Fruit fly (Drosophila melanogaster): Measurements from ENCODE around the gene CG8001.

The CG8001 gene

dm6 chr3L:1740129-1740975 lies 15.6 kb upstream of the CG8001 start (continued):
- TF ChIP-seq stwl (tag; optimal IDR thresholded peaks at IDR 0.05) (no peak), HLH54F (GFP tag; optimal IDR thresholded peaks at IDR 0.05) (peak; percentile 66), CG14965 (GFP tag; optimal IDR thresholded peaks at IDR 0.05; ENCODE audit: borderline replicate concordance) (no peak), CG11504 (tag; optimal IDR thresholded peaks at IDR 0.05) (no peak), CG2199 (GFP tag; IDR thresholded peaks at IDR 0.05) (no peak), sob (GFP tag; IDR thresholded peaks at IDR 0.05) (peak; percentile 77), btn (GFP tag; optimal IDR thresholded peaks at IDR 0.05) (no peak), NC2β (GFP tag; optimal IDR thresholded peaks at IDR 0.05) (no peak), emc (GFP tag; optimal IDR thresholded peaks at IDR 0.05) (no peak), Doc3 (GFP tag; IDR thresholded peaks at IDR 0.05; ENCODE audit: partially characterized antibody) (no peak), CG9215 (GFP tag; IDR thresholded peaks at IDR 0.05) (peak; percentile 52; the same call in 1 of the 2 replicates), nau (GFP tag; optimal IDR thresholded peaks at IDR 0.05) (no peak), CG6272 (GFP tag; IDR thresholded peaks at IDR 0.05) (peak; percentile 69), CG8478 (optimal IDR thresholded peaks at IDR 0.05) (no peak), Awh (GFP tag; IDR thresholded peaks at IDR 0.05) (peak; percentile 74), cato (GFP tag; optimal IDR thresholded peaks at IDR 0.05; ENCODE audit: borderline replicate concordance) (peak; percentile 27), CG3065 (GFP tag; optimal IDR thresholded peaks at IDR 0.05) (no peak), CG8359 (GFP tag; optimal IDR thresholded peaks at IDR 0.05; ENCODE audit: borderline replicate concordance) (no peak), CG31224 (GFP tag; IDR thresholded peaks at IDR 0.05) (peak; percentile 67), dan (GFP tag; IDR thresholded peaks at IDR 0.05) (no peak), CTCF (GFP tag; optimal IDR thresholded peaks at IDR 0.05) (no peak), corto (GFP tag; optimal IDR thresholded peaks at IDR 0.05) (no peak), otp (GFP tag; IDR thresholded peaks at IDR 0.05) (peak; percentile 54; the same call in 1 of the 3 replicates), CG17359 (tag; optimal IDR thresholded peaks at IDR 0.05) (peak; percentile 44), gro (GFP tag; optimal IDR thresholded peaks at IDR 0.05) (no peak), ara (GFP tag; IDR thresholded peaks at IDR 0.05) (no peak), grn (GFP tag; optimal IDR thresholded peaks at IDR 0.05) (no peak), CG1529 (GFP tag; optimal IDR thresholded peaks at IDR 0.05) (no peak), Bteb2 (GFP tag; optimal IDR thresholded peaks at IDR 0.05) (peak; percentile 65), ken (GFP tag; IDR thresholded peaks at IDR 0.05) (peak; percentile 53; the same call in 2 of the 3 replicates), Sin3A (optimal IDR thresholded peaks at IDR 0.05) (no peak), fd102C (GFP tag; optimal IDR thresholded peaks at IDR 0.05) (no peak), Gug (GFP tag; IDR thresholded peaks at IDR 0.05) (peak; percentile 62), CG18476 (GFP tag; optimal IDR thresholded peaks at IDR 0.05) (no peak), Ets97D (GFP tag; optimal IDR thresholded peaks at IDR 0.05) (peak; percentile 19), CG5180 (GFP tag; optimal IDR thresholded peaks at IDR 0.05) (no peak), CG17612 (GFP tag; IDR thresholded peaks at IDR 0.05) (0 out of 2 replicates have a peak, but pooled peaks have one; percentile 35), Pdp1 (GFP tag; optimal IDR thresholded peaks at IDR 0.05) (peak; percentile 6 to 78), Bdp1 (GFP tag; optimal IDR thresholded peaks at IDR 0.05) (no peak), pzg (GFP tag; optimal IDR thresholded peaks at IDR 0.05) (no peak), wdn (GFP tag; IDR thresholded peaks at IDR 0.05) (peak; percentile 66), D19B (GFP tag; optimal IDR thresholded peaks at IDR 0.05) (peak; percentile 17), lab (GFP tag; optimal IDR thresholded peaks at IDR 0.05) (no peak), CG2712 (tag; optimal IDR thresholded peaks at IDR 0.05) (peak; percentile 35), CG12299 (tag; optimal IDR thresholded peaks at IDR 0.05) (no peak), kni (GFP tag; optimal IDR thresholded peaks at IDR 0.05) (no peak), fru (optimal IDR thresholded peaks at IDR 0.05) (no peak), ewg (GFP tag; optimal IDR thresholded peaks at IDR 0.05) (peak; percentile 42), ase (GFP tag; IDR thresholded peaks at IDR 0.05) (peak; percentile 85; the same call in 2 of the 3 replicates), CG1603 (tag; optimal IDR thresholded peaks at IDR 0.05) (peak; percentile 70), Ets65A (GFP tag) (peak; percentile 94)
